Worm (Caenorhabditis elegans) whole organism, mixed stage, embryonic: ENCODE measurements around the gene R10E4.11.

ENCODE experiments used
- ceh-83 ChIP-seq: fragments of 200-800 bp; sonication (Bioruptor generic); optimal IDR thresholded peaks from 2 replicates; lab custom pipeline; 2018; ENCODE audit warnings: mild to moderate bottlenecking, missing genetic modification characterization, missing compliant biosample characterization
- cnd-1 ChIP-seq: fragments of 200-800 bp; sonication (Bioruptor generic); optimal IDR thresholded peaks from 2 replicates; lab custom pipeline; 2018; ENCODE audit warnings: mild to moderate bottlenecking, missing genetic modification characterization, missing compliant biosample characterization
- drap-1 ChIP-seq: fragments of 200-800 bp; sonication (Bioruptor generic); optimal IDR thresholded peaks from 3 replicates; lab custom pipeline; 2018; ENCODE audit warnings: mild to moderate bottlenecking, missing genetic modification characterization, missing compliant biosample characterization
- flh-1 ChIP-seq: fragments of 200-800 bp; sonication (Bioruptor generic); optimal IDR thresholded peaks from 2 replicates; lab custom pipeline; 2018; ENCODE audit warnings: mild to moderate bottlenecking, missing genetic modification characterization, moderate library complexity, missing compliant biosample characterization
- lin-32 ChIP-seq: fragments of 200-800 bp; sonication (Bioruptor generic); optimal IDR thresholded peaks from 2 replicates; lab custom pipeline; 2018; ENCODE audit warnings: mild to moderate bottlenecking, missing genetic modification characterization, missing compliant biosample characterization
- mab-5 ChIP-seq: fragments of 150-350 bp; optimal IDR thresholded peaks from 2 replicates; lab custom pipeline; 2014; ENCODE audit warnings: missing biosample characterization, missing genetic modification characterization
- nhr-12 ChIP-seq: fragments of 150-350 bp; optimal IDR thresholded peaks from 2 replicates; lab custom pipeline; 2014; ENCODE audit warnings: missing biosample characterization, missing genetic modification characterization
- nhr-28 ChIP-seq: fragments of 150-350 bp; optimal IDR thresholded peaks from 2 replicates; lab custom pipeline; 2014; ENCODE audit warnings: missing biosample characterization, missing genetic modification characterization
- nhr-76 ChIP-seq: sonication (generic microtip); optimal IDR thresholded peaks from 2 replicates; lab custom pipeline; 2017; ENCODE audit warnings: missing biosample characterization, missing genetic modification characterization
- pha-4 ChIP-seq: fragments of 150-350 bp; optimal IDR thresholded peaks from 2 replicates; lab custom pipeline; 2018; ENCODE audit warnings: missing biosample characterization, missing genetic modification reagents, missing genetic modification characterization
- snpc-4 ChIP-seq: fragments of 150-350 bp; optimal IDR thresholded peaks from 2 replicates; lab custom pipeline; 2014; ENCODE audit warnings: missing biosample characterization, missing genetic modification characterization
- unc-39 ChIP-seq: fragments of 150-350 bp; optimal IDR thresholded peaks from 2 replicates; lab custom pipeline; 2014; ENCODE audit warnings: missing biosample characterization, missing genetic modification characterization

- TF ChIP-seq ceh-83 (no peak), nhr-76 (tag; lab: Kevin White, UChicago) (no peak), flh-1 (GFP tag; lab: Kevin White, UChicago) (no peak), pha-4 (tag; lab: Kevin White, UChicago) (no peak), cnd-1 (no peak), snpc-4 (tag; lab: Kevin White, UChicago) (no peak), nhr-28 (tag; lab: Kevin White, UChicago) (no peak), mab-5 (tag; lab: Kevin White, UChicago) (no peak), drap-1 (GFP tag; lab: Kevin White, UChicago) (no peak), unc-39 (tag; lab: Kevin White, UChicago) (no peak), nhr-12 (no peak), lin-32 (no peak)
Observed at ce11 chrIII:4321399-4321798, 20.6 kb upstream of the R10E4.11 start, which contains the start of gene H38K22.7.
